Worm (Caenorhabditis elegans) whole organism, late embryonic: ENCODE results near the gene mrps-2.

Experiments used
- C08G9.2 ChIP-seq: sonication (generic microtip); optimal IDR thresholded peaks from 2 replicates; lab custom pipeline; 2016; ENCODE audit warnings: mild to moderate bottlenecking, missing genetic modification characterization, moderate library complexity, missing compliant biosample characterization
- C38D4.7 ChIP-seq: fragments of 200-800 bp; sonication (Bioruptor generic); optimal IDR thresholded peaks from 2 replicates; lab custom pipeline; 2018; ENCODE audit warnings: mild to moderate bottlenecking, missing genetic modification characterization, moderate library complexity, missing compliant biosample characterization
- K02D7.2 ChIP-seq: sonication (generic microtip); optimal IDR thresholded peaks from 2 replicates; lab custom pipeline; 2017; ENCODE audit warnings: mild to moderate bottlenecking, missing genetic modification characterization, missing compliant biosample characterization
- K09A11.1 ChIP-seq: sonication (generic microtip); optimal IDR thresholded peaks from 2 replicates; lab custom pipeline; 2017; ENCODE audit warnings: antibody characterized with exemption, mild to moderate bottlenecking, missing genetic modification characterization, missing compliant biosample characterization; ENCODE audit not compliant: insufficient read depth
- Y22D7AL.16 ChIP-seq: sonication (generic microtip); optimal IDR thresholded peaks from 2 replicates; lab custom pipeline; 2016; ENCODE audit warnings: missing genetic modification characterization, missing compliant biosample characterization
- ahr-1 ChIP-seq: sonication (generic microtip); optimal IDR thresholded peaks from 2 replicates; lab custom pipeline; 2016; ENCODE audit warnings: missing genetic modification characterization, missing compliant biosample characterization
- ama-1 ChIP-seq: fragments of 150-350 bp; optimal IDR thresholded peaks from 2 replicates; lab custom pipeline; 2014
- ceh-19 ChIP-seq: fragments of 200-800 bp; sonication (Bioruptor generic); optimal IDR thresholded peaks from 2 replicates; lab custom pipeline; 2018; ENCODE audit warnings: mild to moderate bottlenecking, missing genetic modification characterization, missing compliant biosample characterization
- ceh-24 ChIP-seq: sonication (generic microtip); optimal IDR thresholded peaks from 2 replicates; lab custom pipeline; 2016; ENCODE audit warnings: mild to moderate bottlenecking, missing genetic modification characterization, missing compliant biosample characterization
- ceh-31 ChIP-seq: sonication (generic microtip); optimal IDR thresholded peaks from 2 replicates; lab custom pipeline; 2016; ENCODE audit warnings: missing genetic modification characterization, missing compliant biosample characterization
- ceh-48 ChIP-seq: sonication (generic microtip); optimal IDR thresholded peaks from 2 replicates; lab custom pipeline; 2016; ENCODE audit warnings: missing genetic modification characterization, inconsistent platforms, missing compliant biosample characterization
- ceh-6 ChIP-seq: fragments of 200-800 bp; sonication (Bioruptor generic); optimal IDR thresholded peaks from 2 replicates; lab custom pipeline; 2018; ENCODE audit warnings: mild to moderate bottlenecking, missing genetic modification characterization, missing compliant biosample characterization
- eyg-1 ChIP-seq: sonication (generic microtip); optimal IDR thresholded peaks from 2 replicates; lab custom pipeline; 2016; ENCODE audit warnings: missing genotype, missing genetic modification characterization, missing compliant biosample characterization
- fkh-10 ChIP-seq: fragments of 150-350 bp; optimal IDR thresholded peaks from 2 replicates; lab custom pipeline; 2014; ENCODE audit warnings: missing biosample characterization, missing genetic modification reagents, missing genetic modification characterization
- hlh-13 ChIP-seq: fragments of 200-800 bp; sonication (Bioruptor generic); optimal IDR thresholded peaks from 2 replicates; lab custom pipeline; 2018; ENCODE audit warnings: mild to moderate bottlenecking, missing genetic modification characterization, missing compliant biosample characterization
- hlh-8 ChIP-seq: sonication (generic microtip); optimal IDR thresholded peaks from 2 replicates; lab custom pipeline; 2016; ENCODE audit warnings: missing genotype, missing genetic modification characterization, missing compliant biosample characterization
- nhr-232 ChIP-seq: sonication (generic microtip); optimal IDR thresholded peaks from 2 replicates; lab custom pipeline; 2016; ENCODE audit warnings: missing genetic modification characterization, missing compliant biosample characterization
- npax-4 ChIP-seq: sonication (generic microtip); optimal IDR thresholded peaks from 2 replicates; lab custom pipeline; 2016; ENCODE audit warnings: missing genetic modification characterization, missing compliant biosample characterization
- odd-2 ChIP-seq: sonication (generic microtip); optimal IDR thresholded peaks from 2 replicates; lab custom pipeline; 2017; ENCODE audit warnings: antibody characterized with exemption, mild to moderate bottlenecking, missing genetic modification characterization, missing compliant biosample characterization
- pag-3 ChIP-seq: sonication (generic microtip); optimal IDR thresholded peaks from 2 replicates; lab custom pipeline; 2016; ENCODE audit warnings: missing compliant biosample characterization, missing genetic modification characterization, borderline replicate concordance
- pat-9 ChIP-seq: fragments of 200-800 bp; sonication (Bioruptor generic); optimal IDR thresholded peaks from 2 replicates; lab custom pipeline; 2018; ENCODE audit warnings: mild to moderate bottlenecking, missing genetic modification characterization, moderate library complexity, missing compliant biosample characterization
- pqm-1 ChIP-seq: sonication (generic microtip); optimal IDR thresholded peaks from 2 replicates; lab custom pipeline; 2016; ENCODE audit warnings: missing genetic modification characterization, missing compliant biosample characterization
- ref-2 ChIP-seq: sonication (generic microtip); optimal IDR thresholded peaks from 2 replicates; lab custom pipeline; 2016; ENCODE audit warnings: missing genetic modification characterization, missing compliant biosample characterization
- sdc-2 ChIP-seq: sonication (generic microtip); optimal IDR thresholded peaks from 2 replicates; lab custom pipeline; 2016; ENCODE audit warnings: missing genotype, missing genetic modification characterization, missing compliant biosample characterization
- sox-2 ChIP-seq: fragments of 200-800 bp; sonication (Bioruptor generic); IDR thresholded peaks from 2 replicates; pipeline ENCODE4 v1.3.6; 2022; ENCODE audit warnings: missing genetic modification reagents, missing genetic modification characterization, missing compliant biosample characterization
- sox-4 ChIP-seq: sonication (generic microtip); optimal IDR thresholded peaks from 2 replicates; lab custom pipeline; 2017; ENCODE audit warnings: mild to moderate bottlenecking, missing genetic modification characterization, inconsistent platforms, missing compliant biosample characterization
- tbx-2 ChIP-seq: sonication (generic microtip); optimal IDR thresholded peaks from 2 replicates; lab custom pipeline; 2016; ENCODE audit warnings: missing genetic modification characterization, missing compliant biosample characterization
- unc-3 ChIP-seq, 2 experiments: fragments of 200-800 bp in 1 of 2; sonication (Bioruptor generic) in 1 of 2; sonication (generic microtip) in 1 of 2; conservative IDR thresholded peaks in 1 of 2; optimal IDR thresholded peaks in 1 of 2; 2 replicates each; pipeline versions ENCODE4 v1.3.6 to Lab custom; 2016 to 2022; ENCODE audit warnings: missing compliant biosample characterization in 2 of 2, missing genetic modification characterization in 2 of 2, missing genetic modification reagents in 1 of 2
- unc-55 ChIP-seq: sonication (generic microtip); optimal IDR thresholded peaks from 2 replicates; lab custom pipeline; 2017; ENCODE audit warnings: missing biosample characterization, missing genetic modification reagents, missing genetic modification characterization
- unc-86 ChIP-seq: sonication (generic microtip); optimal IDR thresholded peaks from 2 replicates; lab custom pipeline; 2016; ENCODE audit warnings: missing genetic modification characterization, missing compliant biosample characterization

The mrps-2 gene

ce11 chrV:8513361-8513760 is 47.9 kb downstream of the mrps-2 start, which contains the start of gene F45F2.9:
F45F2.9 (minus strand) TSS chrV:8513461.
- no peak for TF ChIP-seq ceh-6
- TF ChIP-seq hlh-8 (tag; lab: Kevin White, UChicago): no peak
- no peak for TF ChIP-seq ama-1 (lab: Kevin White, UChicago)
- TF ChIP-seq ceh-48 (tag; lab: Kevin White, UChicago): no peak
- no peak for TF ChIP-seq npax-4 (tag; lab: Kevin White, UChicago)
- no peak for TF ChIP-seq fkh-10
- TF ChIP-seq sox-2 (GFP tag; lab: Robert Waterston, UW): no peak
- no peak for TF ChIP-seq ref-2 (tag; lab: Kevin White, UChicago)
- TF ChIP-seq ceh-31 (tag; lab: Kevin White, UChicago): no peak
- no peak for TF ChIP-seq unc-3 (GFP tag; conservative IDR thresholded peaks at IDR 0.05; lab: Robert Waterston, UW)
- TF ChIP-seq unc-3 (tag; optimal IDR thresholded peaks at IDR 0.05; lab: Kevin White, UChicago): no peak
- TF ChIP-seq sox-4 (tag; lab: Kevin White, UChicago): no peak
- no peak for TF ChIP-seq ceh-24
- no peak for TF ChIP-seq unc-55 (GFP tag; lab: Kevin White, UChicago)

ce11 chrV:8516426-8516825 is 50.9 kb downstream of the mrps-2 start:
- TF ChIP-seq ceh-19 (no peak), C38D4.7 (GFP tag; lab: Kevin White, UChicago) (no peak), tbx-2 (tag; lab: Kevin White, UChicago) (no peak), eyg-1 (no peak), C08G9.2 (no peak), sdc-2 (tag; lab: Kevin White, UChicago) (no peak), ceh-6 (no peak), pqm-1 (no peak), odd-2 (tag; lab: Kevin White, UChicago) (no peak), K02D7.2 (tag; lab: Kevin White, UChicago) (no peak), pag-3 (no peak), ama-1 (lab: Kevin White, UChicago) (no peak), pat-9 (no peak), K09A11.1 (tag; lab: Kevin White, UChicago) (no peak), Y22D7AL.16 (tag; lab: Kevin White, UChicago) (no peak), nhr-232 (tag; lab: Kevin White, UChicago) (no peak), hlh-13 (no peak), ahr-1 (tag; lab: Kevin White, UChicago) (no peak), unc-86 (tag; lab: Kevin White, UChicago) (no peak)
